Worm (Caenorhabditis elegans) whole organism, early embryonic: ENCODE measurements around the gene F26G1.15.

ENCODE experiments used
- B0310.2 ChIP-seq: sonication (generic microtip); optimal IDR thresholded peaks from 2 replicates; lab custom pipeline; 2016; ENCODE audit warnings: mild to moderate bottlenecking, missing genetic modification characterization, missing compliant biosample characterization
- F13C5.2 ChIP-seq: sonication (generic microtip); optimal IDR thresholded peaks from 2 replicates; lab custom pipeline; 2017; ENCODE audit warnings: mild to moderate bottlenecking, missing genetic modification characterization, inconsistent platforms, missing compliant biosample characterization
- ama-1 ChIP-seq: fragments of 150-350 bp; optimal IDR thresholded peaks from 2 replicates; lab custom pipeline; 2014
- ceh-36 ChIP-seq: sonication (generic microtip); optimal IDR thresholded peaks from 2 replicates; lab custom pipeline; 2016; ENCODE audit warnings: missing genetic modification characterization, inconsistent platforms, missing compliant biosample characterization
- ets-7 ChIP-seq: sonication (generic microtip); optimal IDR thresholded peaks from 2 replicates; lab custom pipeline; 2016; ENCODE audit warnings: missing genotype, missing genetic modification characterization, missing compliant biosample characterization
- hmbx-1 ChIP-seq: sonication (generic microtip); optimal IDR thresholded peaks from 2 replicates; lab custom pipeline; 2016; ENCODE audit warnings: mild to moderate bottlenecking, missing genetic modification characterization, missing compliant biosample characterization
- hmg-4 ChIP-seq: fragments of 200-800 bp; sonication (Bioruptor generic); optimal IDR thresholded peaks from 2 replicates; lab custom pipeline; 2018; ENCODE audit warnings: mild to moderate bottlenecking, missing genetic modification characterization, missing compliant biosample characterization
- pes-1 ChIP-seq: fragments of 200-800 bp; sonication (Bioruptor generic); IDR thresholded peaks from 2 replicates; pipeline ENCODE4 v1.3.6; 2022; ENCODE audit warnings: missing genetic modification reagents, missing genetic modification characterization, missing compliant biosample characterization
- scrt-1 ChIP-seq: fragments of 200-800 bp; sonication (Bioruptor generic); IDR thresholded peaks from 2 replicates; pipeline ENCODE4 v1.3.6; 2022; ENCODE audit warnings: missing genetic modification characterization, missing compliant biosample characterization
- sea-1 ChIP-seq: fragments of 200-800 bp; sonication (Bioruptor generic); conservative IDR thresholded peaks from 2 replicates; pipeline ENCODE4 v1.3.6; 2022; ENCODE audit warnings: missing genetic modification characterization, missing compliant biosample characterization
- tbx-11 ChIP-seq: fragments of 200-800 bp; sonication (Bioruptor generic); IDR thresholded peaks from 2 replicates; pipeline ENCODE4 v1.3.6; 2022; ENCODE audit warnings: missing genetic modification characterization, missing compliant biosample characterization
- tbx-37 ChIP-seq: fragments of 200-800 bp; sonication (Bioruptor generic); conservative IDR thresholded peaks from 2 replicates; pipeline ENCODE4 v1.3.6; 2022; ENCODE audit warnings: missing genetic modification reagents, missing genetic modification characterization, missing compliant biosample characterization

ce11 chrII:4767612-4768011 lies 22.5 kb upstream of the F26G1.15 start:
- TF ChIP-seq F13C5.2 (tag; lab: Kevin White, UChicago), result no peak
- no peak for TF ChIP-seq tbx-37
- no peak for TF ChIP-seq hmbx-1 (tag; lab: Kevin White, UChicago)
- TF ChIP-seq ceh-36 (tag; lab: Kevin White, UChicago), result no peak
- TF ChIP-seq ets-7 (tag; lab: Kevin White, UChicago), result no peak
- TF ChIP-seq ama-1 (lab: Kevin White, UChicago), result no peak
- no peak for TF ChIP-seq B0310.2 (tag; lab: Kevin White, UChicago)
- no peak for TF ChIP-seq pes-1 (GFP tag; lab: Robert Waterston, UW)
- TF ChIP-seq scrt-1, result no peak
- no peak for TF ChIP-seq hmg-4 (GFP tag; lab: Kevin White, UChicago)
- TF ChIP-seq sea-1 (GFP tag; lab: Robert Waterston, UW), result no peak
- TF ChIP-seq tbx-11 (GFP tag; lab: Robert Waterston, UW), result no peak
